Fruit fly (Drosophila melanogaster) whole organism, embryonic: ENCODE results near the gene Rpn11.
A peak's percentile ranks its signal among the peaks of the same experiment; 100 is the strongest.

Source experiments
- Abd-B ChIP-seq: fragments of 200-800 bp; sonication (Bioruptor generic); optimal IDR thresholded peaks from 2 replicates; lab custom pipeline; 2018; ENCODE audit warnings: missing biosample characterization, mild to moderate bottlenecking, missing genetic modification characterization, moderate library complexity
- CG10209 ChIP-seq: fragments of 200-800 bp; sonication (Bioruptor generic); optimal IDR thresholded peaks from 3 replicates; lab custom pipeline; 2017; ENCODE audit warnings: missing biosample characterization, mild to moderate bottlenecking, missing genetic modification characterization, missing genetic modification reagents
- CG11456 ChIP-seq: fragments of 200-800 bp; sonication (Bioruptor generic); IDR thresholded peaks from 3 replicates; pipeline ENCODE4 v1.3.6; 2022; ENCODE audit warnings: missing biosample characterization, missing genetic modification characterization
- CG12104 ChIP-seq: fragments of 200-800 bp; sonication (Bioruptor generic); optimal IDR thresholded peaks from 3 replicates; lab custom pipeline; 2016; ENCODE audit warnings: missing biosample characterization, missing genetic modification characterization
- CG12155 ChIP-seq: fragments of 200-800 bp; sonication (Bioruptor generic); optimal IDR thresholded peaks from 3 replicates; lab custom pipeline; 2016; ENCODE audit warnings: missing biosample characterization, missing genetic modification characterization
- CG12769 ChIP-seq: fragments of 200-800 bp; sonication (Bioruptor generic); optimal IDR thresholded peaks from 2 replicates; lab custom pipeline; 2019; ENCODE audit warnings: missing biosample characterization, mild to moderate bottlenecking, missing genetic modification characterization, moderate library complexity
- CG13775 ChIP-seq: fragments of 200-800 bp; sonication (Bioruptor generic); optimal IDR thresholded peaks from 3 replicates; lab custom pipeline; 2017; ENCODE audit warnings: missing biosample characterization, mild to moderate bottlenecking, missing genetic modification characterization
- CG14050 ChIP-seq: fragments of 200-800 bp; sonication (Bioruptor generic); IDR thresholded peaks from 3 replicates; pipeline ENCODE4 v1.3.6; 2022; ENCODE audit warnings: missing biosample characterization, missing genetic modification characterization
- CG17912 ChIP-seq: fragments of 200-800 bp; sonication (Bioruptor generic); optimal IDR thresholded peaks from 2 replicates; lab custom pipeline; 2018; ENCODE audit warnings: missing biosample characterization, mild to moderate bottlenecking, missing genetic modification characterization
- CG18599 ChIP-seq: fragments of 200-800 bp; sonication (Bioruptor generic); optimal IDR thresholded peaks from 3 replicates; lab custom pipeline; 2017; ENCODE audit warnings: missing biosample characterization, missing genetic modification characterization, mild to moderate bottlenecking, moderate library complexity, missing genetic modification reagents
- CG18619 ChIP-seq: fragments of 200-800 bp; sonication (Bioruptor generic); optimal IDR thresholded peaks from 3 replicates; lab custom pipeline; 2017; ENCODE audit warnings: missing biosample characterization, mild to moderate bottlenecking, missing genetic modification characterization
- CG31365 ChIP-seq: fragments of 200-800 bp; sonication (Bioruptor generic); optimal IDR thresholded peaks from 2 replicates; lab custom pipeline; 2018; ENCODE audit warnings: missing biosample characterization, mild to moderate bottlenecking, missing genetic modification characterization
- CG4707 ChIP-seq: fragments of 200-800 bp; sonication (Bioruptor generic); optimal IDR thresholded peaks from 2 replicates; lab custom pipeline; 2018; ENCODE audit warnings: missing biosample characterization, mild to moderate bottlenecking, missing genetic modification characterization, moderate library complexity
- CG6683 ChIP-seq: fragments of 200-800 bp; sonication (Bioruptor generic); optimal IDR thresholded peaks from 2 replicates; lab custom pipeline; 2017; ENCODE audit warnings: missing biosample characterization, mild to moderate bottlenecking, missing genetic modification characterization, missing genetic modification reagents
- CG7271 ChIP-seq: fragments of 200-800 bp; sonication (Bioruptor generic); optimal IDR thresholded peaks from 2 replicates; lab custom pipeline; 2018; ENCODE audit warnings: missing biosample characterization, mild to moderate bottlenecking, missing genetic modification characterization, moderate library complexity
- CG9609 ChIP-seq: fragments of 200-800 bp; sonication (Bioruptor generic); optimal IDR thresholded peaks from 3 replicates; lab custom pipeline; 2016; ENCODE audit warnings: missing biosample characterization, missing genetic modification characterization
- CrebB ChIP-seq: fragments of 200-800 bp; sonication (Bioruptor generic); optimal IDR thresholded peaks from 3 replicates; lab custom pipeline; 2018; ENCODE audit warnings: missing biosample characterization, mild to moderate bottlenecking, missing genetic modification characterization
- D19B ChIP-seq: fragments of 200-800 bp; sonication (Bioruptor generic); optimal IDR thresholded peaks from 2 replicates; lab custom pipeline; 2017; ENCODE audit warnings: missing biosample characterization, mild to moderate bottlenecking, missing genetic modification characterization
- Dip3 ChIP-seq: fragments of 200-800 bp; sonication (Bioruptor generic); optimal IDR thresholded peaks from 3 replicates; lab custom pipeline; 2016; ENCODE audit warnings: missing biosample characterization, missing genetic modification characterization
- Fer3 ChIP-seq: fragments of 200-800 bp; sonication (Bioruptor generic); optimal IDR thresholded peaks from 2 replicates; lab custom pipeline; 2018; ENCODE audit warnings: missing biosample characterization, mild to moderate bottlenecking, missing genetic modification characterization, moderate library complexity
- GATAe ChIP-seq: fragments of 200-800 bp; sonication (Bioruptor generic); conservative IDR thresholded peaks from 2 replicates; pipeline ENCODE4 v1.3.6; 2022; ENCODE audit warnings: missing biosample characterization, missing genetic modification characterization
- HmgZ ChIP-seq: fragments of 200-800 bp; sonication (Bioruptor generic); optimal IDR thresholded peaks from 2 replicates; lab custom pipeline; 2018; ENCODE audit warnings: missing biosample characterization, mild to moderate bottlenecking, missing genetic modification characterization
- MTF-1 ChIP-seq: fragments of 200-800 bp; sonication (Bioruptor generic); optimal IDR thresholded peaks from 2 replicates; lab custom pipeline; 2018; ENCODE audit warnings: missing biosample characterization, mild to moderate bottlenecking, missing genetic modification characterization, borderline replicate concordance
- Max ChIP-seq: fragments of 200-800 bp; sonication (Bioruptor generic); optimal IDR thresholded peaks from 2 replicates; lab custom pipeline; 2016; ENCODE audit warnings: missing biosample characterization, mild to moderate bottlenecking, missing genetic modification characterization
- Side ChIP-seq: fragments of 200-800 bp; sonication (Bioruptor generic); optimal IDR thresholded peaks from 2 replicates; lab custom pipeline; 2016; ENCODE audit warnings: missing biosample characterization, missing genetic modification characterization
- TFAM ChIP-seq: fragments of 200-800 bp; sonication (Bioruptor generic); optimal IDR thresholded peaks from 2 replicates; lab custom pipeline; 2017; ENCODE audit warnings: missing biosample characterization, missing genetic modification characterization, inconsistent platforms
- ab ChIP-seq: fragments of 200-800 bp; sonication (Bioruptor generic); optimal IDR thresholded peaks from 2 replicates; lab custom pipeline; 2016; ENCODE audit warnings: missing biosample characterization, missing genetic modification characterization
- ash1 ChIP-seq: fragments of 200-800 bp; sonication (Bioruptor generic); optimal IDR thresholded peaks from 2 replicates; lab custom pipeline; 2018; ENCODE audit warnings: missing biosample characterization, mild to moderate bottlenecking, missing genetic modification characterization
- bigmax ChIP-seq: fragments of 200-800 bp; sonication (Bioruptor generic); optimal IDR thresholded peaks from 2 replicates; lab custom pipeline; 2018; ENCODE audit warnings: missing biosample characterization, mild to moderate bottlenecking, missing genetic modification characterization
- cg ChIP-seq: fragments of 200-800 bp; sonication (Bioruptor generic); optimal IDR thresholded peaks from 3 replicates; lab custom pipeline; 2019; ENCODE audit warnings: missing biosample characterization, mild to moderate bottlenecking, missing genetic modification characterization, moderate library complexity
- cwo ChIP-seq: fragments of 200-800 bp; sonication (Bioruptor generic); optimal IDR thresholded peaks from 3 replicates; lab custom pipeline; 2017; ENCODE audit warnings: missing biosample characterization, missing genetic modification characterization, mild to moderate bottlenecking, moderate library complexity, missing genetic modification reagents
- da ChIP-seq: fragments of 200-800 bp; sonication (Bioruptor generic); optimal IDR thresholded peaks from 2 replicates; lab custom pipeline; 2016; ENCODE audit warnings: missing biosample characterization, missing genetic modification characterization
- dan ChIP-seq: fragments of 200-800 bp; sonication (Bioruptor generic); IDR thresholded peaks from 2 replicates; pipeline ENCODE4 v1.3.6; 2022; ENCODE audit warnings: missing biosample characterization, missing genetic modification characterization
- ewg ChIP-seq: fragments of 200-800 bp; sonication (Bioruptor generic); optimal IDR thresholded peaks from 3 replicates; lab custom pipeline; 2017; ENCODE audit warnings: mild to moderate bottlenecking, missing biosample characterization, missing genetic modification reagents, missing genetic modification characterization
- exex ChIP-seq: fragments of 200-800 bp; sonication (Bioruptor generic); optimal IDR thresholded peaks from 4 replicates; lab custom pipeline; 2018; ENCODE audit warnings: missing biosample characterization, mild to moderate bottlenecking, missing genetic modification characterization, moderate library complexity
- fd3F ChIP-seq: fragments of 200-800 bp; sonication (Bioruptor generic); optimal IDR thresholded peaks from 2 replicates; lab custom pipeline; 2018; ENCODE audit warnings: missing biosample characterization, mild to moderate bottlenecking, missing genetic modification characterization, moderate library complexity
- grn ChIP-seq: fragments of 200-800 bp; sonication (Bioruptor generic); optimal IDR thresholded peaks from 3 replicates; lab custom pipeline; 2017; ENCODE audit warnings: missing biosample characterization, missing genetic modification characterization
- insv ChIP-seq, 2 experiments: fragments of 200-800 bp; sonication (Bioruptor generic); optimal IDR thresholded peaks; 3 replicates each; lab custom pipeline; 2016 to 2018; ENCODE audit warnings: missing biosample characterization in 2 of 2, missing genetic modification characterization in 2 of 2
- mirr ChIP-seq: fragments of 200-800 bp; sonication (Bioruptor generic); optimal IDR thresholded peaks from 3 replicates; lab custom pipeline; 2018; ENCODE audit warnings: missing biosample characterization, mild to moderate bottlenecking, missing genetic modification characterization
- mld ChIP-seq: fragments of 200-800 bp; sonication (Bioruptor generic); IDR thresholded peaks from 3 replicates; pipeline ENCODE4 v1.3.6; 2022; ENCODE audit warnings: missing biosample characterization, missing genetic modification characterization; ENCODE audit not compliant: partially characterized antibody
- onecut ChIP-seq: fragments of 200-800 bp; sonication (Bioruptor generic); IDR thresholded peaks from 2 replicates; pipeline ENCODE4 v1.3.6; 2022; ENCODE audit warnings: missing biosample characterization, missing genetic modification characterization
- otp ChIP-seq: fragments of 200-800 bp; sonication (Bioruptor generic); IDR thresholded peaks from 3 replicates; pipeline ENCODE4, ENCODE4 v1.3.6; 2022; ENCODE audit warnings: missing biosample characterization, missing genetic modification characterization
- pita ChIP-seq: fragments of 200-800 bp; sonication (Bioruptor generic); optimal IDR thresholded peaks from 2 replicates; lab custom pipeline; 2017; ENCODE audit warnings: missing biosample characterization, mild to moderate bottlenecking, missing genetic modification characterization
- rib ChIP-seq: fragments of 200-800 bp; sonication (Bioruptor generic); IDR thresholded peaks from 2 replicates; pipeline ENCODE4 v1.3.6; 2022; ENCODE audit warnings: missing biosample characterization, missing genetic modification characterization
- ro ChIP-seq: fragments of 200-800 bp; sonication (Bioruptor generic); IDR thresholded peaks from 2 replicates; pipeline ENCODE4 v1.3.6; 2022; ENCODE audit warnings: missing biosample characterization, missing genetic modification characterization
- scrt ChIP-seq: fragments of 200-800 bp; sonication (Bioruptor generic); optimal IDR thresholded peaks from 2 replicates; lab custom pipeline; 2018; ENCODE audit warnings: missing biosample characterization, mild to moderate bottlenecking, missing genetic modification characterization, moderate library complexity
- slbo ChIP-seq: fragments of 200-800 bp; sonication (Bioruptor generic); IDR thresholded peaks from 2 replicates; pipeline ENCODE4 v1.3.6; 2022; ENCODE audit warnings: missing biosample characterization, missing genetic modification characterization
- tna ChIP-seq: fragments of 200-800 bp; sonication (Bioruptor generic); IDR thresholded peaks from 2 replicates; pipeline ENCODE4 v1.3.6; 2022; ENCODE audit warnings: missing biosample characterization, missing genetic modification characterization; ENCODE audit not compliant: partially characterized antibody
- z ChIP-seq: fragments of 200-800 bp; sonication (Bioruptor generic); IDR thresholded peaks from 3 replicates; pipeline ENCODE4 v1.3.6; 2022; ENCODE audit warnings: missing biosample characterization, missing genetic modification characterization

Gene Rpn11

DNA sequence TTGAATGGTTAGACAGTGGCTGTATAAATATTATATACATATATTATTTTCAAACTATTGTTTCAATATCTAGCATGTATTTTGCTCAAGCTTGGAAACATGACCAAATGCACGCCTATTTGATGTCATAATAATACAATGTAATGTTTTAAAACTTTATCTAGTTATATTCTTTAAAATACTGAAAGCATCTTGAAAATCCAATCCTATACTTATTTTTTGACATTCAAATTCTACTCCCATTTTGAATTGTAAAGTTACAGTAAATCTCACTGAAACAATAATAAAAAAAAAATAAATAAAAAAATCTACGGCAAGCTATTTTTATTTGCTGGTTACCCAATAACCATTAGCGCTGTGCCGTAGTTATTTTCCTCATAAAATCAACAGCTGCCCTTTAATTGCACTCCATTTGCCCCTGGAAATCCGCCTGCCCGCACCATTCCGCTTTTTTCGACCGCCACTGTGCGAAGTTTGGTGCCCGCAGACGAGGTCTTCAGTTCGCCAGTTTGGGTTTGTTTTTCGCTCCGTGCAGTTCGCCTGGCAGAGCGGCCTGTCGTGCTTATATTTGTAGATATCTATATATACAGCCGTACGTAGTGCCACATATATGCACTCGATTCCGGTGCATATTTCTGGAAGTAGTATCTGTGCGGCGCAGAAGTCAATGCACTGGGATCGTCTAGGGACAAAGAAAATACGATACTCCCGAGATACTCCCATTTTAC, 14.5 kb downstream of the Rpn11 start (continued):
- TF ChIP-seq scrt (GFP tag; lab: Kevin White, UChicago) (no peak), MTF-1 (peak; percentile 5), CG7271 (no peak), pita (no peak), Max (GFP tag; lab: Kevin White, UChicago) (peak; percentile 42), mirr (GFP tag; lab: Kevin White, UChicago) (peak; percentile 25), ewg (peak; percentile 36), CG17912 (GFP tag; lab: Kevin White, UChicago) (no peak), fd3F (peak; percentile 41), CG11456 (peak; percentile 79; the same call in 2 of the 3 replicates), D19B (GFP tag; lab: Kevin White, UChicago) (peak; percentile 25), otp (no peak), rib (GFP tag; lab: Robert Waterston, UW) (no peak), Side (GFP tag; lab: Kevin White, UChicago) (peak; percentile 7), CG12155 (peak; percentile 31), cg (GFP tag; lab: Kevin White, UChicago) (no peak), ro (GFP tag; lab: Robert Waterston, UW) (no peak; the same call in 1 of the 2 replicates), GATAe (no peak), CG4707 (GFP tag; lab: Kevin White, UChicago) (no peak), Abd-B (GFP tag; lab: Kevin White, UChicago) (peak; percentile 24), CG12769 (tag; lab: Kevin White, UChicago) (peak; percentile 6), TFAM (GFP tag; lab: Kevin White, UChicago) (no peak), z (GFP tag; lab: Robert Waterston, UW) (no peak), cwo (GFP tag; lab: Kevin White, UChicago) (peak; percentile 53), CG31365 (tag; lab: Kevin White, UChicago) (no peak), CG18599 (peak; percentile 33), Dip3 (GFP tag; lab: Kevin White, UChicago) (no peak), onecut (GFP tag; lab: Robert Waterston, UW) (peak; percentile 33), CG14050 (peak; percentile 30; the same call in 2 of the 3 replicates), tna (GFP tag; lab: Robert Waterston, UW) (no peak), grn (no peak), ash1 (GFP tag; lab: Kevin White, UChicago) (no peak), CG6683 (no peak), bigmax (GFP tag; lab: Kevin White, UChicago) (no peak), HmgZ (tag; lab: Kevin White, UChicago) (no peak), ab (GFP tag; lab: Kevin White, UChicago) (no peak), CG18619 (GFP tag; lab: Kevin White, UChicago) (peak; percentile 70), dan (GFP tag; lab: Robert Waterston, UW) (no peak), insv (GFP tag; optimal IDR thresholded peaks at IDR 0.05; lab: Kevin White, UChicago) (no peak), mld (GFP tag; lab: Robert Waterston, UW) (no peak), CG12104 (GFP tag; lab: Kevin White, UChicago) (peak; percentile 41), da (no peak), CG13775 (peak; percentile 67), CrebB (tag; lab: Kevin White, UChicago) (no peak), slbo (peak; percentile 69), CG9609 (GFP tag; lab: Kevin White, UChicago) (peak; percentile 5), Fer3 (tag; lab: Kevin White, UChicago) (peak; percentile 21), CG10209 (GFP tag; lab: Kevin White, UChicago) (peak; percentile 34), exex (tag; lab: Kevin White, UChicago) (no peak)
